Worm (Caenorhabditis elegans) whole organism, L3 larva: Measurements from ENCODE around the gene tat-4.
A peak's percentile ranks its signal among the peaks of the same experiment; 100 is the strongest.

Source experiments
- R02D3.7 ChIP-seq: fragments of 150-350 bp; optimal IDR thresholded peaks from 2 replicates; lab custom pipeline; 2014; ENCODE audit warnings: missing biosample characterization, missing genetic modification characterization
- ZK546.5 ChIP-seq: sonication (generic microtip); optimal IDR thresholded peaks from 2 replicates; lab custom pipeline; 2017; ENCODE audit warnings: missing biosample characterization, missing genetic modification characterization
- aly-2 ChIP-seq: fragments of 150-350 bp; optimal IDR thresholded peaks from 2 replicates; lab custom pipeline; 2014; ENCODE audit warnings: missing biosample characterization, missing genetic modification characterization
- ama-1 ChIP-seq: fragments of 150-350 bp; optimal IDR thresholded peaks from 2 replicates; lab custom pipeline; 2018
- ceh-16 ChIP-seq: sonication (generic microtip); optimal IDR thresholded peaks from 2 replicates; lab custom pipeline; 2017; ENCODE audit warnings: missing biosample characterization, missing genetic modification characterization
- ceh-28 ChIP-seq: fragments of 150-350 bp; optimal IDR thresholded peaks from 2 replicates; lab custom pipeline; 2014; ENCODE audit warnings: missing biosample characterization, missing genetic modification reagents, missing genetic modification characterization
- ceh-82 ChIP-seq: fragments of 150-350 bp; optimal IDR thresholded peaks from 2 replicates; lab custom pipeline; 2014; ENCODE audit warnings: missing biosample characterization, missing genetic modification characterization
- ceh-9 ChIP-seq: sonication (generic microtip); optimal IDR thresholded peaks from 2 replicates; lab custom pipeline; 2018; ENCODE audit warnings: missing biosample characterization, missing genetic modification characterization
- daf-12 ChIP-seq: fragments of 150-350 bp; optimal IDR thresholded peaks from 2 replicates; lab custom pipeline; 2014; ENCODE audit warnings: missing biosample characterization, missing genetic modification reagents, missing genetic modification characterization
- egl-27 ChIP-seq: sonication (generic microtip); optimal IDR thresholded peaks from 4 replicates; lab custom pipeline; 2017; ENCODE audit warnings: missing biosample characterization, missing genetic modification reagents, missing genetic modification characterization
- elt-2 ChIP-seq: sonication (generic microtip); optimal IDR thresholded peaks from 2 replicates; lab custom pipeline; 2016; ENCODE audit warnings: missing genetic modification reagents, mild to moderate bottlenecking, missing genetic modification characterization, missing compliant biosample characterization
- elt-3 ChIP-seq, 3 experiments: fragments of 150-350 bp in 1 of 3; sonication (generic microtip) in 2 of 3; optimal IDR thresholded peaks; 2 replicates in 2 of 3; 4 replicates in 1 of 3; lab custom pipeline; 2014 to 2017; ENCODE audit warnings: missing biosample characterization in 3 of 3, missing genetic modification characterization in 3 of 3
- fkh-10 ChIP-seq: sonication (generic microtip); optimal IDR thresholded peaks from 2 replicates; lab custom pipeline; 2017; ENCODE audit warnings: missing biosample characterization, missing genetic modification reagents, missing genetic modification characterization
- fkh-2 ChIP-seq: fragments of 150-350 bp; optimal IDR thresholded peaks from 2 replicates; lab custom pipeline; 2014; ENCODE audit warnings: missing biosample characterization, missing genetic modification reagents, missing genetic modification characterization
- fos-1 ChIP-seq: fragments of 150-350 bp; optimal IDR thresholded peaks from 2 replicates; lab custom pipeline; 2014; ENCODE audit warnings: missing biosample characterization, missing genetic modification characterization
- hmg-11 ChIP-seq: sonication (generic microtip); optimal IDR thresholded peaks from 2 replicates; lab custom pipeline; 2016; ENCODE audit warnings: missing genetic modification characterization, missing compliant biosample characterization
- lin-15B ChIP-seq: fragments of 150-350 bp; optimal IDR thresholded peaks from 2 replicates; lab custom pipeline; 2014; ENCODE audit warnings: missing biosample characterization, missing genetic modification characterization
- lin-39 ChIP-seq: fragments of 150-350 bp; optimal IDR thresholded peaks from 2 replicates; lab custom pipeline; 2018; ENCODE audit warnings: missing biosample characterization, missing genetic modification reagents, missing genetic modification characterization
- lsy-12 ChIP-seq: sonication (generic microtip); optimal IDR thresholded peaks from 2 replicates; lab custom pipeline; 2016; ENCODE audit warnings: mild to moderate bottlenecking, missing genetic modification characterization, missing compliant biosample characterization
- mdl-1 ChIP-seq: fragments of 150-350 bp; optimal IDR thresholded peaks from 2 replicates; lab custom pipeline; 2014; ENCODE audit warnings: missing biosample characterization, missing genetic modification characterization
- nfya-1 ChIP-seq: sonication (generic microtip); optimal IDR thresholded peaks from 2 replicates; lab custom pipeline; 2017; ENCODE audit warnings: missing genetic modification characterization, mild to moderate bottlenecking, missing compliant biosample characterization, antibody characterized with exemption, moderate library complexity; ENCODE audit not compliant: insufficient read depth
- nhr-11 ChIP-seq: fragments of 150-350 bp; optimal IDR thresholded peaks from 2 replicates; lab custom pipeline; 2014; ENCODE audit warnings: missing biosample characterization, missing genetic modification characterization
- nhr-12 ChIP-seq: fragments of 150-350 bp; optimal IDR thresholded peaks from 2 replicates; lab custom pipeline; 2014; ENCODE audit warnings: missing biosample characterization, missing genetic modification characterization
- nhr-237 ChIP-seq: fragments of 150-350 bp; optimal IDR thresholded peaks from 2 replicates; lab custom pipeline; 2014; ENCODE audit warnings: missing biosample characterization, missing genetic modification characterization
- nhr-25 ChIP-seq: sonication (generic microtip); optimal IDR thresholded peaks from 2 replicates; lab custom pipeline; 2017; ENCODE audit warnings: missing biosample characterization, missing genetic modification characterization
- nhr-28 ChIP-seq: fragments of 150-350 bp; optimal IDR thresholded peaks from 2 replicates; lab custom pipeline; 2014; ENCODE audit warnings: missing biosample characterization, missing genetic modification characterization
- nhr-43 ChIP-seq: sonication (generic microtip); optimal IDR thresholded peaks from 2 replicates; lab custom pipeline; 2016; ENCODE audit warnings: mild to moderate bottlenecking, missing genetic modification characterization, missing compliant biosample characterization; ENCODE audit not compliant: poor library complexity, severe bottlenecking
- nhr-67 ChIP-seq: fragments of 150-350 bp; optimal IDR thresholded peaks from 2 replicates; lab custom pipeline; 2014; ENCODE audit warnings: missing biosample characterization, missing genetic modification characterization
- nhr-77 ChIP-seq: fragments of 150-350 bp; optimal IDR thresholded peaks from 2 replicates; lab custom pipeline; 2014; ENCODE audit warnings: missing biosample characterization, missing genetic modification characterization
- pha-4 ChIP-seq: fragments of 150-350 bp; optimal IDR thresholded peaks from 2 replicates; lab custom pipeline; 2014; ENCODE audit warnings: missing biosample characterization, missing genetic modification reagents, missing genetic modification characterization
- pqm-1 ChIP-seq: fragments of 150-350 bp; optimal IDR thresholded peaks from 2 replicates; lab custom pipeline; 2017; ENCODE audit warnings: missing biosample characterization, missing genetic modification characterization, inconsistent platforms
- sea-2 ChIP-seq: fragments of 150-350 bp; sonication (generic microtip); optimal IDR thresholded peaks from 4 replicates; lab custom pipeline; 2014; ENCODE audit warnings: missing biosample characterization, missing genetic modification reagents, missing genetic modification characterization
- skn-1 ChIP-seq: fragments of 150-350 bp; optimal IDR thresholded peaks from 2 replicates; lab custom pipeline; 2014; ENCODE audit warnings: missing biosample characterization, missing genetic modification characterization
- tbx-2 ChIP-seq: sonication (generic microtip); optimal IDR thresholded peaks from 2 replicates; lab custom pipeline; 2016; ENCODE audit warnings: mild to moderate bottlenecking, missing genetic modification characterization, missing compliant biosample characterization
- unc-39 ChIP-seq: sonication (generic microtip); optimal IDR thresholded peaks from 4 replicates; lab custom pipeline; 2017; ENCODE audit warnings: missing biosample characterization, missing genetic modification characterization
- unc-62 ChIP-seq: fragments of 150-350 bp; sonication (generic microtip); optimal IDR thresholded peaks from 4 replicates; lab custom pipeline; 2014; ENCODE audit warnings: missing biosample characterization, missing genetic modification reagents, missing genetic modification characterization
- zag-1 ChIP-seq: fragments of 150-350 bp; optimal IDR thresholded peaks from 2 replicates; lab custom pipeline; 2014; ENCODE audit warnings: missing biosample characterization, missing genetic modification characterization
- ztf-11 ChIP-seq: fragments of 150-350 bp; optimal IDR thresholded peaks from 2 replicates; lab custom pipeline; 2014; ENCODE audit warnings: missing biosample characterization, missing genetic modification characterization
- ztf-4 ChIP-seq: fragments of 150-350 bp; optimal IDR thresholded peaks from 2 replicates; lab custom pipeline; 2014; ENCODE audit warnings: missing biosample characterization, missing genetic modification characterization

Gene tat-4

DNA sequence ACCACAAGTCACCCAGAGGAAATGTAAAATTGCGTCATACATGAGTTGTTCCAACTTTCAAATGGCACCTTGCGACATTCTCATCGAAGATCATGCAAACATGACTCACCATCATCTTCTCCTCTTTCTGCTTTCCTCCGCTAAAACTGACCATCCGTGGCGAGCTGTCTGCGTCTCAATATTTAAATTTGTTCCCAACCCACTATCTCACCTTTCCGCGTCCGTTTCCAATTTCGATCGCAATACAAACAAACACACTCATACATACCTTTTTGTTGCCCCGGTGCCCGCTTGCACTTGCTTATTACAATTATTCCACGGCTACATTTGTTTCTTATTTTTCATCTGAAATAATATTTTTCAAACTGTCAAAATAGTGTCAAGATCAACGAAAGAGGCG lies 16.6 kb upstream of the tat-4 start, which contains the start of gene nmgp-1:
nmgp-1 (plus strand) TSS at position 174 of the 400 bp plus-strand sequence.
- TF ChIP-seq mdl-1 (no peak), pha-4 (tag; lab: Kevin White, UChicago) (peak; percentile 54), unc-62 (GFP tag; lab: Kevin White, UChicago) (no peak), nfya-1 (tag; lab: Kevin White, UChicago) (no peak), nhr-67 (tag; lab: Kevin White, UChicago) (no peak)

ce11 chrII:6259867-6260266 lies 15.8 kb upstream of the tat-4 start, which contains the start of gene F13H8.11:
Gene F13H8.11, minus strand, starts transcription at chrII:6260021.
- TF ChIP-seq pqm-1 (peak; percentile 36), elt-2 (tag; lab: Kevin White, UChicago) (peak; percentile 57), pha-4 (tag; lab: Kevin White, UChicago) (peak; percentile 28), ztf-4 (tag; lab: Kevin White, UChicago) (no peak)

- TF ChIP-seq nhr-43 = peak; percentile 26
- TF ChIP-seq nhr-25 = peak; percentile 2
- no peak for TF ChIP-seq ZK546.5 (tag; lab: Kevin White, UChicago)
Observed at ce11 chrII:6257220-6257877, 13.3 kb upstream of the tat-4 start.

ce11 chrII:6256024-6256423 lies 11.9 kb upstream of the tat-4 start, which contains the start of gene F13H8.5:
Gene F13H8.5, minus strand, starts transcription at chrII:6256124.
- TF ChIP-seq ceh-9 (no peak), ZK546.5 (tag; lab: Kevin White, UChicago) (no peak), mdl-1 (no peak), ceh-28 (tag; lab: Kevin White, UChicago) (no peak), lsy-12 (tag; lab: Kevin White, UChicago) (no peak)
- TF ChIP-seq, all 47 proteins: peak for 0

DNA sequence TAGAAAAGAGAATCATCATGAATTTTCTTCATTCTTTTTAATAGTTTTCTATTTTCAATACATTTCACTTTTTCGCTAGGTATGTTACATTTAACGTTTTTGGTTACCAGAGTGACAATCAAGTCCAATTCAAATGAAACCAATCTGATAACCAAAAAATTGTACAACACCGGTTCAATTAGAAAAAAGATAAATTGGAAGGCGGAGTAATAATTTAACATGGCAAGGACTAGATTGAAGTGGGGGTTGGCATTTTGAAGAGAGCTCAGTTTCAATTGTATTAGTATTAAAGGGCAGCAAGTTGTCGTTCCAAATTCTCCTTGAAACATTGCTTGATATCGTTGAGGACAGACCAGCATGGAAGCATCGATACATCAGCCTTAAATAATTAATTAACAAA lies 8.6 kb upstream of the tat-4 start:
- TF ChIP-seq lsy-12 (tag; lab: Kevin White, UChicago) (no peak), aly-2 (tag; lab: Kevin White, UChicago) (peak; percentile 14)
- TF ChIP-seq, all 47 proteins: peak for 1

DNA sequence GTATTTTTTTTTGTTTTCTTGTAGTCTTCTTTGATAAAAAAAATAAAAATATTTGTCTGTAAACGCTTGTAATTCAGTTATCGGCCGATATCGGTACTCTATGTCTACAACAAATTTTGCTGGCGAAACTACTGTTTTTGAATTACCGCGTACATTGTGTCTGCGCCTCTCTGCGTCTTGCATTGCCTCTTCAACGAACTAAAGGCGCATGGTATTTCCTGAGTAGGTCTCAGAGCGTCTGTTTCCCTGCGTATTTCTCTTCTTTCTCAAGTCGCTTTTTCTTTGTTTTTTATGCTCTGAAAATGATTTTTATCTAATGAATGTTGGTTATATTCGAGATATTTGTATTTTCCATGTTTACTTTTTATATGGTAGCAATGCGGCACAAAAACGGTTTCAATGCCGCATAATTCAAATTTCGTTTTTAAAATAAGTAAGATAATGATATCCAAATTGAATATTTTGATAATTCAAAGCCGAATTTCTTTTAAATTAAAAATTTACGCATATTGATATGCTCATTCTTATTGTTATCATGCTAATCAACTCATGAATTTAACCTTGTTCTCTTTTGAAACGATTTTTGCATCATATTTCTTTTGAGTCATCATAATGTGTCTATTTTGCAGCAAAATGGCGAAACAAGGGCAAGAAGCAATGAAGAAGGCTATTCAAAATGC lies 6.8 kb upstream of the tat-4 start, which contains the start of gene phb-2:
phb-2 (plus strand) TSS at position 630 of the 680 bp plus-strand sequence.
- TF ChIP-seq lin-15B (tag; lab: Kevin White, UChicago) (peak; percentile 84), pha-4 (tag; lab: Kevin White, UChicago) (peak; percentile 94), nhr-11 (peak; percentile 53), ZK546.5 (tag; lab: Kevin White, UChicago) (no peak), fkh-2 (tag; lab: Kevin White, UChicago) (no peak), fos-1 (tag; lab: Kevin White, UChicago) (no peak), nhr-67 (tag; lab: Kevin White, UChicago) (no peak), nhr-25 (peak; percentile 88), nhr-28 (tag; lab: Kevin White, UChicago) (no peak), sea-2 (no peak), nhr-43 (peak; percentile 53), tbx-2 (no peak), elt-2 (tag; lab: Kevin White, UChicago) (peak; percentile 51), hmg-11 (tag; lab: Kevin White, UChicago) (peak; percentile 71), ztf-4 (tag; lab: Kevin White, UChicago) (no peak), skn-1 (tag; lab: Kevin White, UChicago) (peak; percentile 72), nhr-12 (tag; lab: Kevin White, UChicago) (no peak), lsy-12 (tag; lab: Kevin White, UChicago) (no peak), pqm-1 (peak; percentile 11), R02D3.7 (tag; lab: Kevin White, UChicago) (peak; percentile 20), nhr-237 (tag; lab: Kevin White, UChicago) (no peak), nhr-77 (tag; lab: Kevin White, UChicago) (no peak), zag-1 (tag; lab: Kevin White, UChicago) (no peak), daf-12 (no peak), lin-39 (tag; lab: Kevin White, UChicago) (peak; percentile 91), mdl-1 (no peak), unc-39 (tag; lab: Kevin White, UChicago) (no peak), ceh-82 (tag; lab: Kevin White, UChicago) (peak; percentile 6), elt-3 (tag; optimal IDR thresholded peaks at IDR 0.05; lab: Kevin White, UChicago) (peak in 1 of 3 experiments; percentile 4), ztf-11 (tag; lab: Kevin White, UChicago) (no peak), ceh-16 (tag; lab: Kevin White, UChicago) (no peak), nfya-1 (tag; lab: Kevin White, UChicago) (peak; percentile 90), fkh-10 (GFP tag; lab: Kevin White, UChicago) (no peak), ceh-28 (tag; lab: Kevin White, UChicago) (peak; percentile 53), ama-1 (peak; percentile 76), egl-27 (peak; percentile 8)
